Fruit fly (Drosophila melanogaster) whole organism, wandering third instar larva: ENCODE data around the gene CG42540.

Experiments
- Abd-B ChIP-seq: fragments of >200 bp; optimal IDR thresholded peaks from 2 replicates; lab custom pipeline; 2017; ENCODE audit warnings: missing biosample characterization, missing genetic modification characterization
- CG9705 ChIP-seq: fragments of 200-800 bp; sonication (Bioruptor generic); optimal IDR thresholded peaks from 2 replicates; lab custom pipeline; 2018; ENCODE audit warnings: missing biosample characterization, mild to moderate bottlenecking, missing genetic modification characterization
- Hnf4 ChIP-seq: fragments of 200-800 bp; sonication (Bioruptor generic); optimal IDR thresholded peaks from 2 replicates; lab custom pipeline; 2016; ENCODE audit warnings: missing biosample characterization, mild to moderate bottlenecking, missing genetic modification characterization
- Hr78 ChIP-seq: fragments of >200 bp; optimal IDR thresholded peaks from 2 replicates; lab custom pipeline; 2017; ENCODE audit warnings: missing biosample characterization, missing genetic modification characterization
- Myc ChIP-seq: fragments of >200 bp; optimal IDR thresholded peaks from 2 replicates; lab custom pipeline; 2017
- N ChIP-seq: fragments of >200 bp; optimal IDR thresholded peaks from 2 replicates; lab custom pipeline; 2018; ENCODE audit warnings: missing biosample characterization, missing external identifiers, missing genetic modification characterization
- OdsH ChIP-seq: fragments of 200-800 bp; sonication (Bioruptor generic); optimal IDR thresholded peaks from 2 replicates; lab custom pipeline; 2016; ENCODE audit warnings: missing biosample characterization, mild to moderate bottlenecking, missing genetic modification characterization
- foxo ChIP-seq, 2 experiments: fragments of 200-800 bp; sonication (Bioruptor generic); optimal IDR thresholded peaks; 2 replicates in 1 of 2; 3 replicates in 1 of 2; lab custom pipeline; 2016 to 2017; ENCODE audit warnings: missing biosample characterization in 2 of 2, missing genetic modification characterization in 2 of 2
- h ChIP-seq: fragments of 200-800 bp; sonication (Bioruptor generic); optimal IDR thresholded peaks from 3 replicates; lab custom pipeline; 2016; ENCODE audit warnings: missing biosample characterization, mild to moderate bottlenecking, missing genetic modification characterization
- jim ChIP-seq: fragments of 175-275, 200-325 bp; sonication (Bioruptor generic); optimal IDR thresholded peaks from 2 replicates; lab custom pipeline; 2016; ENCODE audit warnings: missing biosample characterization, mild to moderate bottlenecking, missing genetic modification characterization
- pan ChIP-seq: fragments of >200 bp; optimal IDR thresholded peaks from 2 replicates; lab custom pipeline; 2017
- psq ChIP-seq: fragments of 200-800 bp; sonication (Bioruptor generic); optimal IDR thresholded peaks from 3 replicates; lab custom pipeline; 2017; ENCODE audit warnings: missing biosample characterization, mild to moderate bottlenecking, missing genetic modification characterization, moderate library complexity
- tai ChIP-seq: sonication (Bioruptor generic); optimal IDR thresholded peaks from 2 replicates; lab custom pipeline; 2016; ENCODE audit warnings: missing biosample characterization, missing genetic modification characterization
- usp ChIP-seq: fragments of >200 bp; optimal IDR thresholded peaks from 2 replicates; lab custom pipeline; 2017; ENCODE audit warnings: missing biosample characterization, missing genetic modification characterization

DNA sequence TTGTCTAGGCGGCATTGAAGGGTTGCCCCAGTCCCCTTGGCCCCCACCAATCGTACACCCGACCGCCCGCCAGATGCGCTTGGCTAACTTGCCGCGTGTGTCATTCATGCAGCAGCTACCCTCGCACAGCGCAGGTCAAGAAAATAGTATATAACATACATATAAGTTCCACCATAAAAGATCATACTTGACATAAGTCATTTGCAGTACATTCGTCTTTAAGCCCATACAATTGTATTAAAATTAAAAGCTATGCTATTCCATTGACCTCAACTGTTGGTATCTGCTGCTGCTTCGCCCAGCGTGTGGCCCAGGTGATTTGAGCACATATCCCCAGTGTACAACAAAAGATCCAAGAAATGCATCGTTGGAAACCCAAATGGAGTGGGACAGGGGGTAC lies 55.4 kb downstream of the CG42540 start:
- peak; percentile 26 for TF ChIP-seq psq (GFP tag; lab: Kevin White, UChicago)
- peak; percentile 67 for TF ChIP-seq h
- TF ChIP-seq OdsH (GFP tag; lab: Kevin White, UChicago) = peak; percentile 36
- TF ChIP-seq Abd-B = no peak
- TF ChIP-seq tai (GFP tag; lab: Kevin White, UChicago) = no peak
- no peak for TF ChIP-seq pan (lab: Kevin White, UChicago)
- no peak for TF ChIP-seq Myc (lab: Kevin White, UChicago)
- no peak for TF ChIP-seq usp (GFP tag; lab: Kevin White, UChicago)
- peak in 1 of 2 experiments; percentile 65 for TF ChIP-seq foxo (GFP tag; optimal IDR thresholded peaks at IDR 0.05; lab: Kevin White, UChicago)
- TF ChIP-seq CG9705 (GFP tag; lab: Kevin White, UChicago) = no peak
- TF ChIP-seq N (GFP tag; lab: Kevin White, UChicago) = no peak
- peak; percentile 47 for TF ChIP-seq Hnf4 (GFP tag; lab: Kevin White, UChicago)
- TF ChIP-seq Hr78 (GFP tag; lab: Kevin White, UChicago) = no peak
- TF ChIP-seq jim (GFP tag; lab: Kevin White, UChicago) = no peak
